Worm (Caenorhabditis elegans) whole organism, mixed stage, embryonic: Measurements from ENCODE around the gene vps-60.

Source experiments
- ceh-39 ChIP-seq: fragments of 150-350 bp; optimal IDR thresholded peaks from 2 replicates; lab custom pipeline; 2014; ENCODE audit warnings: missing biosample characterization, missing genetic modification characterization
- ces-1 ChIP-seq: fragments of 150-350 bp; optimal IDR thresholded peaks from 2 replicates; lab custom pipeline; 2014; ENCODE audit warnings: missing biosample characterization, missing genetic modification reagents, missing genetic modification characterization
- lin-13 ChIP-seq: fragments of 150-350 bp; optimal IDR thresholded peaks from 2 replicates; lab custom pipeline; 2014; ENCODE audit warnings: missing biosample characterization, missing genetic modification characterization
- lin-32 ChIP-seq: fragments of 200-800 bp; sonication (Bioruptor generic); optimal IDR thresholded peaks from 2 replicates; lab custom pipeline; 2018; ENCODE audit warnings: mild to moderate bottlenecking, missing genetic modification characterization, missing compliant biosample characterization
- lsy-2 ChIP-seq: fragments of 150-350 bp; optimal IDR thresholded peaks from 2 replicates; lab custom pipeline; 2014; ENCODE audit warnings: missing biosample characterization, missing genetic modification characterization
- mls-2 ChIP-seq: sonication (generic microtip); optimal IDR thresholded peaks from 2 replicates; lab custom pipeline; 2016; ENCODE audit warnings: mild to moderate bottlenecking, missing genetic modification characterization, moderate library complexity, missing compliant biosample characterization
- snpc-4 ChIP-seq: fragments of 150-350 bp; optimal IDR thresholded peaks from 2 replicates; lab custom pipeline; 2014; ENCODE audit warnings: missing biosample characterization, missing genetic modification characterization
- unc-62 ChIP-seq: fragments of 150-350 bp; optimal IDR thresholded peaks from 2 replicates; lab custom pipeline; 2014; ENCODE audit warnings: missing biosample characterization, missing genetic modification reagents, missing genetic modification characterization

DNA sequence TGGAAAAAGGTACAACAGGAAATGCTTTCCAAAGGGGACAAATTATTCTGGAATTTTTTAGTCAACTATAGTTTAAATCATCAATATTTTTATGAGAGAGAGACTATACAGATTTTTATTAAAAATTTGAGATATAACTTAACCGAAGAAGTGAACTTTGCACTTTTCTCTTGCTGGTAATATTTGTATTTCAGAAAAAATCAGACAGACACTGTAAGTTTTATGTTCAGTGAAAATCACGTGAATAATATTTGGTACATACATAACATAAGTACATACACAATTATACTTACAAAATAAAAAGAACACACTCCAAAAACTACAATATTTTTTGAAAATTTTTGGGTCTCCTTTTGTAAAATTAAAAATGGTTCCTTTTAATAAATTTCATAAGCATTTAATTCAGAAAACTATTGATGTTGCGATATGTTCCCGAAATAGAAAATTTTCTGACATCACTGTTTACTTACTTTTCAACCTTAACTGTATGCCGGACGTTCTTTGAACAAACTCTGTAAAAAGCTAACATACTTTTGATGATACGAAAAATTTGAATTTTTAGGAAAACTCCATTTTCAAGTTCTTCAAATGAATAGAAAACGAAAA lies 31.8 kb upstream of the vps-60 start, which contains the start of the genes F28A12.10 and acd-4:
- no peak for TF ChIP-seq lin-32
- TF ChIP-seq ceh-39 (tag; lab: Kevin White, UChicago) = no peak
- TF ChIP-seq snpc-4 = no peak
- TF ChIP-seq lsy-2 (tag; lab: Kevin White, UChicago) = no peak
- no peak for TF ChIP-seq mls-2
- TF ChIP-seq lin-13 (tag; lab: Kevin White, UChicago) = no peak
- TF ChIP-seq unc-62 (GFP tag; lab: Kevin White, UChicago) = no peak
- no peak for TF ChIP-seq ces-1 (GFP tag; lab: Kevin White, UChicago)
